Fruit fly (Drosophila melanogaster) whole organism, prepupa: ENCODE results near the gene gkt.

ENCODE experiments used
- CG10669 ChIP-seq: fragments of 200-800 bp; sonication (Bioruptor generic); optimal IDR thresholded peaks from 3 replicates; lab custom pipeline; 2018; ENCODE audit warnings: missing biosample characterization, mild to moderate bottlenecking, missing genetic modification characterization, moderate library complexity
- CG11294 ChIP-seq: fragments of 200-800 bp; sonication (Bioruptor generic); IDR thresholded peaks from 2 replicates; pipeline ENCODE4 v1.3.6; 2022; ENCODE audit warnings: missing biosample characterization, missing genetic modification characterization
- CG11762 ChIP-seq: fragments of 200-800 bp; sonication (Bioruptor generic); optimal IDR thresholded peaks from 3 replicates; lab custom pipeline; 2016; ENCODE audit warnings: missing biosample characterization, missing genetic modification characterization; ENCODE audit not compliant: insufficient read depth
- CG15336 ChIP-seq: fragments of 200-800 bp; sonication (Bioruptor generic); IDR thresholded peaks from 2 replicates; pipeline ENCODE4 v1.3.6; 2022; ENCODE audit warnings: missing biosample characterization, missing genetic modification characterization
- CG16779 ChIP-seq: fragments of 200-800 bp; sonication (Bioruptor generic); optimal IDR thresholded peaks from 3 replicates; lab custom pipeline; 2017; ENCODE audit warnings: missing biosample characterization, mild to moderate bottlenecking, missing genetic modification characterization
- CG32006 ChIP-seq: fragments of 200-800 bp; sonication (Bioruptor generic); optimal IDR thresholded peaks from 3 replicates; lab custom pipeline; 2017; ENCODE audit warnings: missing biosample characterization, mild to moderate bottlenecking, missing genetic modification characterization
- CG34406 ChIP-seq: fragments of 200-800 bp; sonication (Bioruptor generic); optimal IDR thresholded peaks from 3 replicates; lab custom pipeline; 2016; ENCODE audit warnings: missing biosample characterization, missing genetic modification characterization
- CG3919 ChIP-seq: fragments of 200-800 bp; sonication (Bioruptor generic); optimal IDR thresholded peaks from 3 replicates; lab custom pipeline; 2016; ENCODE audit warnings: missing biosample characterization, missing genetic modification characterization
- CG6163 ChIP-seq: fragments of 200-800 bp; sonication (Bioruptor generic); IDR thresholded peaks from 3 replicates; pipeline ENCODE4 v1.3.6; 2022; ENCODE audit warnings: missing biosample characterization, missing genetic modification characterization
- CG6808 ChIP-seq: fragments of 200-800 bp; sonication (Bioruptor generic); optimal IDR thresholded peaks from 3 replicates; lab custom pipeline; 2017; ENCODE audit warnings: missing biosample characterization, missing genetic modification characterization, mild to moderate bottlenecking, moderate library complexity, missing genetic modification reagents
- CG6854 ChIP-seq: fragments of 200-800 bp; sonication (Bioruptor generic); optimal IDR thresholded peaks from 2 replicates; lab custom pipeline; 2017; ENCODE audit warnings: missing biosample characterization, mild to moderate bottlenecking, missing genetic modification characterization
- CG8119 ChIP-seq: fragments of 200-800 bp; sonication (Bioruptor generic); IDR thresholded peaks from 3 replicates; pipeline ENCODE4 v1.3.6; 2022; ENCODE audit warnings: missing biosample characterization, missing genetic modification characterization
- CG8632 ChIP-seq: fragments of 200-800 bp; sonication (Bioruptor generic); optimal IDR thresholded peaks from 3 replicates; lab custom pipeline; 2016; ENCODE audit warnings: missing biosample characterization, missing genetic modification characterization
- CG9139 ChIP-seq: fragments of 200-800 bp; sonication (Bioruptor generic); optimal IDR thresholded peaks from 3 replicates; lab custom pipeline; 2017; ENCODE audit warnings: missing biosample characterization, mild to moderate bottlenecking, missing genetic modification characterization
- Eip75B ChIP-seq: fragments of 200-800 bp; sonication (Bioruptor generic); optimal IDR thresholded peaks from 3 replicates; lab custom pipeline; 2016; ENCODE audit warnings: missing biosample characterization, missing genetic modification characterization
- Eip78C ChIP-seq: fragments of 200-800 bp; sonication (Bioruptor generic); peaks from one replicate; lab custom pipeline; 2016; ENCODE audit warnings: missing biosample characterization, missing genetic modification characterization
- Ets21C ChIP-seq: fragments of 200-800 bp; sonication (Bioruptor generic); optimal IDR thresholded peaks from 3 replicates; lab custom pipeline; 2016; ENCODE audit warnings: missing biosample characterization, missing genetic modification characterization
- Ets96B ChIP-seq: fragments of 200-800 bp; optimal IDR thresholded peaks from 2 replicates; lab custom pipeline; 2019; ENCODE audit warnings: missing biosample characterization, mild to moderate bottlenecking, missing genetic modification characterization, moderate library complexity
- Gug ChIP-seq: fragments of 200-800 bp; sonication (Bioruptor generic); IDR thresholded peaks from 2 replicates; pipeline ENCODE4 v1.3.6; 2022; ENCODE audit warnings: missing biosample characterization, missing genetic modification characterization
- Hr38 ChIP-seq: sonication (Bioruptor generic); optimal IDR thresholded peaks from 2 replicates; lab custom pipeline; 2016; ENCODE audit warnings: missing biosample characterization, missing genetic modification characterization
- Hr39 ChIP-seq: fragments of 200-800 bp; sonication (Bioruptor generic); optimal IDR thresholded peaks from 2 replicates; lab custom pipeline; 2016; ENCODE audit warnings: missing biosample characterization, missing genetic modification characterization
- Hr4 ChIP-seq: fragments of 200-800 bp; sonication (Bioruptor generic); optimal IDR thresholded peaks from 3 replicates; lab custom pipeline; 2016; ENCODE audit warnings: missing biosample characterization, missing genetic modification characterization
- Met ChIP-seq: fragments of 200-800 bp; sonication (Bioruptor generic); optimal IDR thresholded peaks from 3 replicates; lab custom pipeline; 2016; ENCODE audit warnings: missing biosample characterization, missing genetic modification characterization
- OdsH ChIP-seq: fragments of 200-800 bp; sonication (Bioruptor generic); optimal IDR thresholded peaks from 3 replicates; lab custom pipeline; 2016; ENCODE audit warnings: missing biosample characterization, missing genetic modification characterization
- Sox14 ChIP-seq: fragments of 200-800 bp; sonication (Bioruptor generic); optimal IDR thresholded peaks from 3 replicates; lab custom pipeline; 2016; ENCODE audit warnings: missing biosample characterization, missing genetic modification characterization
- Sox15 ChIP-seq: fragments of 200-800 bp; sonication (Bioruptor generic); optimal IDR thresholded peaks from 3 replicates; lab custom pipeline; 2016; ENCODE audit warnings: missing biosample characterization, missing genetic modification characterization
- achi ChIP-seq: fragments of 200-800 bp; sonication (Bioruptor generic); optimal IDR thresholded peaks from 3 replicates; lab custom pipeline; 2016; ENCODE audit warnings: missing biosample characterization, missing genetic modification characterization
- cyc ChIP-seq: fragments of 200-800 bp; sonication (Bioruptor generic); optimal IDR thresholded peaks from 3 replicates; lab custom pipeline; 2016; ENCODE audit warnings: missing biosample characterization, missing genetic modification characterization
- dac ChIP-seq: fragments of 200-800 bp; sonication (Bioruptor generic); optimal IDR thresholded peaks from 2 replicates; lab custom pipeline; 2017; ENCODE audit warnings: missing biosample characterization, mild to moderate bottlenecking, missing genetic modification characterization
- eg ChIP-seq: fragments of 200-800 bp; sonication (Bioruptor generic); IDR thresholded peaks from 3 replicates; pipeline ENCODE4 v1.3.6; 2022; ENCODE audit warnings: missing biosample characterization, missing genetic modification characterization
- esn ChIP-seq: fragments of 200-800 bp; sonication (Bioruptor generic); optimal IDR thresholded peaks from 2 replicates; lab custom pipeline; 2016; ENCODE audit warnings: missing biosample characterization, mild to moderate bottlenecking, missing genetic modification characterization, moderate library complexity
- fd85E ChIP-seq: fragments of 200-800 bp; sonication (Bioruptor generic); optimal IDR thresholded peaks from 3 replicates; lab custom pipeline; 2016; ENCODE audit warnings: missing biosample characterization, missing genetic modification characterization
- fkh ChIP-seq: fragments of 200-800 bp; sonication (Bioruptor generic); optimal IDR thresholded peaks from 3 replicates; lab custom pipeline; 2017; ENCODE audit warnings: missing biosample characterization, mild to moderate bottlenecking, missing genetic modification characterization, moderate library complexity
- net ChIP-seq: fragments of 200-800 bp; sonication (Bioruptor generic); optimal IDR thresholded peaks from 3 replicates; lab custom pipeline; 2016; ENCODE audit warnings: missing biosample characterization, missing genetic modification characterization
- pdm3 ChIP-seq: fragments of 200-800 bp; sonication (Bioruptor generic); optimal IDR thresholded peaks from 3 replicates; lab custom pipeline; 2016; ENCODE audit warnings: missing biosample characterization, missing genetic modification characterization
- salr ChIP-seq, 2 experiments: fragments of 200-800 bp; sonication (Bioruptor generic); optimal IDR thresholded peaks; 3 replicates each; lab custom pipeline; 2016 to 2018; ENCODE audit warnings: missing biosample characterization in 2 of 2, missing genetic modification characterization in 2 of 2, mild to moderate bottlenecking in 1 of 2
- ss ChIP-seq, 2 experiments: fragments of 200-800 bp; sonication (Bioruptor generic); optimal IDR thresholded peaks; 2 replicates in 1 of 2; 3 replicates in 1 of 2; lab custom pipeline; 2017 to 2018; ENCODE audit warnings: mild to moderate bottlenecking in 2 of 2, missing biosample characterization in 2 of 2, missing genetic modification characterization in 2 of 2, moderate library complexity in 1 of 2
- svp ChIP-seq: fragments of 200-800 bp; sonication (Bioruptor generic); peaks from one replicate; lab custom pipeline; 2016; ENCODE audit warnings: missing biosample characterization, missing genetic modification characterization
- topi ChIP-seq: fragments of 200-800 bp; sonication (Bioruptor generic); optimal IDR thresholded peaks from 3 replicates; lab custom pipeline; 2016; ENCODE audit warnings: missing biosample characterization, missing genetic modification characterization
- vri ChIP-seq: fragments of 200-800 bp; sonication (Bioruptor generic); optimal IDR thresholded peaks from 3 replicates; lab custom pipeline; 2016; ENCODE audit warnings: missing biosample characterization, mild to moderate bottlenecking, missing genetic modification characterization

gkt gene

DNA sequence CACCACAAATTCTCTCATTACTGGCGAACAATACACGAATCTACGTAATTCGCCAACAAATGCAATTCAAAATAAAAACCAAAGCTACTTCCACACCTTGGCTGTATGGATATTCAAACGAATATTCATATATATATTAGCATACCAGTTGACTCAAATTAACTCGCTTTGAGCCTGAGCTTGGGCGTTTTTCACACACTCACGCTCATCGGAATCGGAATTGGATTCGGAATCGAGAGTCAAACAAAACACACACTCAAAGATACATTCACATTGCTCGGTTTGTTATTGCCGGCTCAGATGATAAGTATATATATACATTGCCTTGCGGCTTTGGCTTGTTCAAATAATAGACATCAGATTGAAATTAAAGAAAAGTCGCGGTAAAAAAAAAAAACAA, 37.5 kb upstream of the gkt start:
- TF ChIP-seq Hr38 (GFP tag; lab: Kevin White, UChicago), result no peak
- no peak for TF ChIP-seq CG15336 (GFP tag; lab: Robert Waterston, UW)
- TF ChIP-seq CG3919 (GFP tag; lab: Kevin White, UChicago), result no peak
- no peak for TF ChIP-seq net
- no peak for TF ChIP-seq pdm3 (GFP tag; lab: Kevin White, UChicago)
- TF ChIP-seq achi (GFP tag; lab: Kevin White, UChicago), result no peak
- TF ChIP-seq topi (GFP tag; lab: Kevin White, UChicago), result no peak
- no peak for TF ChIP-seq Hr4 (GFP tag; lab: Kevin White, UChicago)
- TF ChIP-seq CG16779 (tag; lab: Kevin White, UChicago), result no peak
- TF ChIP-seq CG6854, result no peak
- no peak for TF ChIP-seq Sox15 (GFP tag; lab: Kevin White, UChicago)

- TF ChIP-seq fd85E (GFP tag; lab: Kevin White, UChicago), result no peak
- peak; percentile 5 for TF ChIP-seq svp (GFP tag; lab: Kevin White, UChicago)
Observed at dm6 chr2L:3123562-3124345, 36.0 kb upstream of the gkt start.

DNA sequence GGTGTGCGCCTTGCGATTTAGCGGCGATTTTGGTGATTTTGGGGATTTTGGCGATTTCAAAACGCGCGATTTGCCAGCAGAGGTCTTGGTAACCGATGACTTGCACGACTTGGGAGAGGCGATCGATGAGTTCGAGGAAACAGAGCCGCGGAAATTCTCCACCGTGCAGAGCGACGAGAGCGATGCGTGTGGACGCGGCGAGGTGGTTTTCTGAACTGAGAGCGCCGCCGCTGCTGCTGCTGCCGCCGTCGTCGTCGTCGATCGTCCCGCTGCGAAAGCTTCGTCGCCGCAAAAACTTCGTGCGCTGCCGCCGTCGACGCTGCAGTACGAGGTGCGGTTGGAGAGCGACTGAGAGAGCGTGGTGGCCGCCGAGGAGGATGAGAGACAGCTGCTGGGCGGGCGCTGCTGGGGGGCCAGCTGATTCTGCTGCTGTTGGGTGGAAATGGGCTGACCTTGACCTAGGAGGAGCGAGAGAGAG, 35.2 kb upstream of the gkt start:
- TF ChIP-seq ss (GFP tag; optimal IDR thresholded peaks at IDR 0.05; lab: Kevin White, UChicago), result no peak
- TF ChIP-seq cyc (GFP tag; lab: Kevin White, UChicago), result no peak
- no peak for TF ChIP-seq Ets96B (tag; lab: Kevin White, UChicago)
- no peak for TF ChIP-seq salr (GFP tag; optimal IDR thresholded peaks at IDR 0.05; lab: Kevin White, UChicago)
- peak; percentile 73 for TF ChIP-seq CG10669 (GFP tag; lab: Kevin White, UChicago)
- no peak for TF ChIP-seq achi (GFP tag; lab: Kevin White, UChicago)
- no peak for TF ChIP-seq Met
- no peak for TF ChIP-seq CG34406 (GFP tag; lab: Kevin White, UChicago)
- TF ChIP-seq fd85E (GFP tag; lab: Kevin White, UChicago), result no peak
- TF ChIP-seq CG16779 (tag; lab: Kevin White, UChicago), result no peak
- no peak for TF ChIP-seq CG6854
- TF ChIP-seq esn (GFP tag; lab: Kevin White, UChicago), result no peak
- TF ChIP-seq Ets21C, result no peak
- TF ChIP-seq Sox14 (GFP tag; lab: Kevin White, UChicago), result no peak
- 0 out of 3 replicates have a peak, but pooled peaks have one; percentile 13 for TF ChIP-seq CG6163
- peak; percentile 29 for TF ChIP-seq CG3919 (GFP tag; lab: Kevin White, UChicago)
- TF ChIP-seq topi (GFP tag; lab: Kevin White, UChicago), result peak; percentile 4
- TF ChIP-seq CG32006 (GFP tag; lab: Kevin White, UChicago), result no peak
- no peak for TF ChIP-seq Gug (GFP tag; lab: Robert Waterston, UW)
- no peak for TF ChIP-seq CG9139
- no peak for TF ChIP-seq Eip78C (GFP tag; lab: Kevin White, UChicago)
- TF ChIP-seq Eip75B, result peak; percentile 11
- TF ChIP-seq svp (GFP tag; lab: Kevin White, UChicago), result peak; percentile 98
- peak; percentile 26 for TF ChIP-seq fkh (GFP tag; lab: Kevin White, UChicago)
- no peak for TF ChIP-seq vri (GFP tag; lab: Kevin White, UChicago)
- TF ChIP-seq dac (GFP tag; lab: Kevin White, UChicago), result no peak
- no peak for TF ChIP-seq CG6808
- TF ChIP-seq Hr39 (GFP tag; lab: Kevin White, UChicago), result no peak
- peak; percentile 42; the same call in 1 of the 2 replicates for TF ChIP-seq CG15336 (GFP tag; lab: Robert Waterston, UW)
- no peak for TF ChIP-seq OdsH
- no peak for TF ChIP-seq CG11294
- peak; percentile 1 for TF ChIP-seq pdm3 (GFP tag; lab: Kevin White, UChicago)
- no peak for TF ChIP-seq CG11762 (GFP tag; lab: Kevin White, UChicago)
- no peak for TF ChIP-seq CG8632 (GFP tag; lab: Kevin White, UChicago)
- no peak for TF ChIP-seq Sox15 (GFP tag; lab: Kevin White, UChicago)
- TF ChIP-seq eg (GFP tag; lab: Robert Waterston, UW), result peak; percentile 38; the same call in 1 of the 3 replicates
- no peak for TF ChIP-seq CG8119 (GFP tag; lab: Robert Waterston, UW)
